Fruit fly (Drosophila melanogaster): Measurements from ENCODE around the gene Ref1.

The Ref1 gene

dm6 chr3R:7086377-7087200 is 6.4 kb upstream of the Ref1 start, which contains the start of gene alphaTub84B (continued):
- peak; percentile 48 for TF ChIP-seq bab2 (GFP tag; optimal IDR thresholded peaks at IDR 0.05)
- TF ChIP-seq CG5180 (GFP tag; optimal IDR thresholded peaks at IDR 0.05), result peak; percentile 52
- TF ChIP-seq da (GFP tag; optimal IDR thresholded peaks at IDR 0.05), result peak; percentile 14
- TF ChIP-seq E2f1 (GFP tag; IDR thresholded peaks at IDR 0.05), result peak; percentile 38; the same call in 1 of the 2 replicates
- TF ChIP-seq vnd (GFP tag; IDR thresholded peaks at IDR 0.05; ENCODE audit: partially characterized antibody), result no peak
- peak; percentile 47 for TF ChIP-seq Dad (GFP tag; optimal IDR thresholded peaks at IDR 0.05)
- no peak for TF ChIP-seq Usf (GFP tag; optimal IDR thresholded peaks at IDR 0.05)
- peak; percentile 48 for TF ChIP-seq CG17568 (GFP tag; optimal IDR thresholded peaks at IDR 0.05)
- TF ChIP-seq CG12744 (GFP tag; optimal IDR thresholded peaks at IDR 0.05), result peak; percentile 56
- peak; percentile 30 for TF ChIP-seq psq (GFP tag; optimal IDR thresholded peaks at IDR 0.05)
- TF ChIP-seq sens-2 (GFP tag; IDR thresholded peaks at IDR 0.05), result 0 out of 2 replicates have a peak, but pooled peaks have one; percentile 31
- TF ChIP-seq CG3407 (GFP tag; optimal IDR thresholded peaks at IDR 0.05), result peak; percentile 68
- peak; percentile 43 for TF ChIP-seq unpg (GFP tag; optimal IDR thresholded peaks at IDR 0.05)
- peak; percentile 42 for TF ChIP-seq CG12219 (GFP tag; optimal IDR thresholded peaks at IDR 0.05)
- peak; percentile 88 for TF ChIP-seq Lhr (GFP tag; optimal IDR thresholded peaks at IDR 0.05)
- TF ChIP-seq C15 (GFP tag; IDR thresholded peaks at IDR 0.05), result peak; percentile 28; the same call in 1 of the 3 replicates
- no peak for TF ChIP-seq CG12236 (GFP tag; optimal IDR thresholded peaks at IDR 0.05)
- peak; percentile 62; the same call in 1 of the 2 replicates for TF ChIP-seq nerfin-2 (GFP tag; IDR thresholded peaks at IDR 0.05; ENCODE audit: partially characterized antibody)
- TF ChIP-seq lilli (GFP tag; optimal IDR thresholded peaks at IDR 0.05), result peak; percentile 95
- peak; percentile 58 for TF ChIP-seq luna (GFP tag; optimal IDR thresholded peaks at IDR 0.05)
- TF ChIP-seq Dp (GFP tag; optimal IDR thresholded peaks at IDR 0.05), result peak; percentile 35
- peak; percentile 55 for TF ChIP-seq ems (GFP tag; optimal IDR thresholded peaks at IDR 0.05)
- peak; percentile 89 for TF ChIP-seq Jarid2 (GFP tag; optimal IDR thresholded peaks at IDR 0.05)
- TF ChIP-seq CG14050 (GFP tag; IDR thresholded peaks at IDR 0.05), result peak; percentile 25; the same call in 1 of the 3 replicates
- peak; percentile 40; the same call in 1 of the 3 replicates for TF ChIP-seq zen2 (GFP tag; IDR thresholded peaks at IDR 0.05; ENCODE audit: partially characterized antibody)
- TF ChIP-seq Neu2 (GFP tag; optimal IDR thresholded peaks at IDR 0.05; ENCODE audit: borderline replicate concordance), result peak; percentile 51
- TF ChIP-seq CG3838 (GFP tag; optimal IDR thresholded peaks at IDR 0.05), result no peak
- TF ChIP-seq pnt (GFP tag; optimal IDR thresholded peaks at IDR 0.05), result peak; percentile 46
- TF ChIP-seq CG9215 (GFP tag; IDR thresholded peaks at IDR 0.05), result peak; percentile 32; the same call in 1 of the 2 replicates
- no peak for TF ChIP-seq hbn (GFP tag; IDR thresholded peaks at IDR 0.05; ENCODE audit: partially characterized antibody)
- peak; percentile 58 for TF ChIP-seq PHDP (tag; optimal IDR thresholded peaks at IDR 0.05)
- TF ChIP-seq sug (tag; optimal IDR thresholded peaks at IDR 0.05), result peak; percentile 44
- peak; percentile 49 for TF ChIP-seq salm (tag; optimal IDR thresholded peaks at IDR 0.05)
- peak; percentile 49 for TF ChIP-seq NfI (GFP tag; optimal IDR thresholded peaks at IDR 0.05)
- no peak for TF ChIP-seq prd (optimal IDR thresholded peaks at IDR 0.05)
- peak; percentile 23; the same call in 1 of the 3 replicates for TF ChIP-seq prd (GFP tag; IDR thresholded peaks at IDR 0.05)
- TF ChIP-seq wek (GFP tag; optimal IDR thresholded peaks at IDR 0.05), result peak; percentile 70
- peak; percentile 61 for TF ChIP-seq CG2120 (GFP tag; optimal IDR thresholded peaks at IDR 0.05)
- peak; percentile 34 for TF ChIP-seq Hr3 (GFP tag; optimal IDR thresholded peaks at IDR 0.05)
- TF ChIP-seq CG6683 (GFP tag; optimal IDR thresholded peaks at IDR 0.05), result peak; percentile 19
- no peak for TF ChIP-seq crol (GFP tag; IDR thresholded peaks at IDR 0.05)
- TF ChIP-seq chn (GFP tag; optimal IDR thresholded peaks at IDR 0.05), result peak; percentile 48
- peak; percentile 47 for TF ChIP-seq CG5245 (GFP tag; optimal IDR thresholded peaks at IDR 0.05)
- TF ChIP-seq row (GFP tag; IDR thresholded peaks at IDR 0.05), result peak; percentile 28; the same call in 2 of the 3 replicates
- peak; percentile 43 for TF ChIP-seq Hey (tag; optimal IDR thresholded peaks at IDR 0.05)
- TF ChIP-seq CG6254 (GFP tag; optimal IDR thresholded peaks at IDR 0.05), result no peak
- peak; percentile 52 for TF ChIP-seq Xbp1 (GFP tag; optimal IDR thresholded peaks at IDR 0.05)
- no peak for TF ChIP-seq exex (tag; optimal IDR thresholded peaks at IDR 0.05)

Measured in whole organism, embryonic.